Fruit fly (Drosophila melanogaster) Kc167 (cell line): ENCODE measurements around the gene CG42327.

Experiments
- Myc ChIP-seq: fragments of >200 bp; optimal IDR thresholded peaks from 2 replicates; lab custom pipeline; 2017; ENCODE audit warnings: missing external identifiers
- h ChIP-seq: fragments of >200 bp; optimal IDR thresholded peaks from 3 replicates; lab custom pipeline; 2018; ENCODE audit warnings: missing external identifiers
- insv ChIP-seq: fragments of >200 bp; optimal IDR thresholded peaks from 3 replicates; lab custom pipeline; 2018; ENCODE audit warnings: missing external identifiers
- psq ChIP-seq: fragments of >200 bp; optimal IDR thresholded peaks from 2 replicates; lab custom pipeline; 2017; ENCODE audit warnings: missing external identifiers
- ttk ChIP-seq: sonication (Bioruptor generic); optimal IDR thresholded peaks from 2 replicates; lab custom pipeline; 2017; ENCODE audit warnings: missing external identifiers

- TF ChIP-seq Myc (no peak), psq (lab: Kevin White, UChicago) (no peak), ttk (no peak), insv (lab: Kevin White, UChicago) (no peak), h (lab: Kevin White, UChicago) (no peak)
These were observed 32.9 kb upstream of the CG42327 start, which contains the start of gene CG14711 for dm6 chr3R:11623025-11623424.
